Fruit fly (Drosophila melanogaster) whole organism, adult: Measurements from ENCODE around the gene CG4465.

Source experiments
- CG11617 ChIP-seq: fragments of 200-800 bp; sonication (Bioruptor generic); optimal IDR thresholded peaks from 2 replicates; lab custom pipeline; 2017; ENCODE audit warnings: mild to moderate bottlenecking, missing biosample characterization, missing genetic modification reagents, missing genetic modification characterization
- CG12768 ChIP-seq: fragments of 200-800 bp; sonication (Bioruptor generic); optimal IDR thresholded peaks from 2 replicates; lab custom pipeline; 2017; ENCODE audit warnings: missing biosample characterization, missing genetic modification characterization, mild to moderate bottlenecking, moderate library complexity, missing genetic modification reagents
- CG7101 ChIP-seq: fragments of 200-800 bp; sonication (Bioruptor generic); optimal IDR thresholded peaks from 2 replicates; lab custom pipeline; 2018; ENCODE audit warnings: missing biosample characterization, mild to moderate bottlenecking, missing genetic modification characterization, moderate library complexity
- Clk ChIP-seq: fragments of 200-800 bp; sonication (Bioruptor generic); optimal IDR thresholded peaks from 2 replicates; lab custom pipeline; 2017; ENCODE audit warnings: missing biosample characterization, missing genetic modification characterization
- kay ChIP-seq: fragments of 200-800 bp; sonication (Bioruptor generic); peaks from one replicate; lab custom pipeline; 2016; ENCODE audit warnings: missing biosample characterization, missing genetic modification characterization, borderline replicate concordance
- ovo ChIP-seq: fragments of 200-800 bp; sonication (Bioruptor generic); optimal IDR thresholded peaks from 2 replicates; lab custom pipeline; 2016; ENCODE audit warnings: missing biosample characterization, missing genetic modification characterization
- pad ChIP-seq: fragments of 200-800 bp; sonication (Bioruptor generic); optimal IDR thresholded peaks from 3 replicates; lab custom pipeline; 2017; ENCODE audit warnings: missing biosample characterization, missing genetic modification characterization, mild to moderate bottlenecking, moderate library complexity, missing genetic modification reagents
- tj ChIP-seq: fragments of 200-800 bp; sonication (Bioruptor generic); optimal IDR thresholded peaks from 3 replicates; lab custom pipeline; 2017; ENCODE audit warnings: missing biosample characterization, mild to moderate bottlenecking, missing genetic modification characterization, moderate library complexity

DNA sequence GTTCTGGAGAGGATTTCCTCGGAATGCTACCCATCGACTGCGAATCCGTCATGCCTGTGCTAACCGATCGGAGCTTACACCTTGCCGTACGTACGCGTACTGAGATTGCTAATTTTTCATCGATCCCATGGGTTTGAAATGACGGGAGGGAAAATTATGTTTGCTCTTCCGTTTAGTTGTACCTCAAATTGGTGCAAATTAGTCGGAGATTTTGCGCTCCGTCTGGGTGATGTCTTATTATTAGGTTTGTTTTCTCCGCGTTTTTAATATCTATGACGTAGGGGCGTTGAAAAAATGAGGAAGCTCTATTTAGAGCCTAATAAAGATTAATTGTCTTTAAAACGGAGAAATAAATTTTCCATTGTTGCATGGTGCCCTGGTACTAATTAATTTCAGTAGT is 10.9 kb upstream of the CG4465 start, which contains the start of gene CG4459:
- TF ChIP-seq tj (GFP tag; lab: Kevin White, UChicago) (no peak), Clk (GFP tag; lab: Kevin White, UChicago) (no peak), CG12768 (no peak), ovo (no peak), CG11617 (GFP tag; lab: Kevin White, UChicago) (no peak), kay (GFP tag; lab: Kevin White, UChicago) (no peak), pad (GFP tag; lab: Kevin White, UChicago) (no peak), CG7101 (tag; lab: Kevin White, UChicago) (no peak)
